Worm (Caenorhabditis elegans): ENCODE results near the gene cest-31.

The cest-31 gene

DNA sequence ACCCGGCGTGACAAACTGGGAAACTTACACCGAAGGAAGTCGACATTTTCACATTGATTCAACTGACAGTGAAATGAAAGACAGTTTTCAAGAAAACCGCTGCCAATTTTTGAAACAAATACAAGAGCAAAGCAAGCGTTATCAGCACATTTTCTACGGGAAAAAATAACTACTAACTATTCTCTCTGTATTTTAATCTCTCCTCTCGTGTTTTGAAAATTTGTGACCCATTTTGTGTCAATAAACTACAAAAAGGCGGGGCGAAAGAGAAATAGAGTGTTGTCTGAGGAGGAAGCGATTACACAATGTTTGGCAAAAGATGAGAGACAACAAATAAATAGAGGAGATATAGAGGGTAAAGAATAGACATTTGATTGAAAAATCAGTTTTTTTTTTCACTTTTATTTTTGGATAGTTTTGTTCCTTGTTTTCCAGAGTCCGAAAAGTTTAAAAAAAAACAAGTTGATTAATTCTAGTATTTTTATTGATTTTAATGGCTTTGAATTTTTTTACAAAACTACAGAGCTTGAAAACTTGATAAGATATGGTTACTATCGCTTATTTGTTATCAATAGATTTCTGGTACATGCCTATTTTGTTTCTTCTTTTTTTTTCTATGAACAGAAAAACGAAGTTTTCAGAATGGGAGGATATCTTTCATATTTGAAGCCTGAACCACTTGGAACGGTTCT lies 2.2 kb downstream of the cest-31 start, which contains the start of gene cest-34:
TSS of gene cest-34 (plus strand) at position 642 of the 692 bp plus-strand sequence.
- TF ChIP-seq K12H6.12 (tag; optimal IDR thresholded peaks at IDR 0.05) (no peak), nhr-80 (tag; optimal IDR thresholded peaks at IDR 0.05) (peak; percentile 87), C17E4.6 (GFP tag; IDR thresholded peaks at IDR 0.05) (no peak)

DNA sequence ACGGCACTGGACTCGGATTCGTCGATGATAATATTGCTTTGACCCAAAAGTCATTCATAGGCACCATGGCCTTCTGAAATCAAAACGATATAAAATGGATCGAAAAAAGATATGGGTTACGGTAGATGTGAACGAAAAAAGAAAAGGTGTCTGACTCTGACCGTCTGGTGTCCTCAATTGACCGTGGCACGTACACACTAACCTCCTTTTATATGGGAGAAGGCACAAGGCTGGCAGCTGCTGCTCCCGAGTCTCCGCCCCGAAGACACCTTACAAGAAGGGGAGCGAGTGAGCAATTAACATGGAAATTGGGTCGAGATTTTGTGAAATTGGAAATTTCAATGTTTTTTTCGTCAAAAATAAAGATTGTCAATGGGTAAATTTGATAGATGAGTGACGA lies 7.4 kb downstream of the cest-31 start, which contains the start of gene egl-46:
TSS of gene egl-46 (minus strand) at position 73 of the 400 bp plus-strand sequence.
- TF ChIP-seq aptf-3 (GFP tag; IDR thresholded peaks at IDR 0.05) = no peak
- 0 out of 2 replicates have a peak, but pooled peaks have one; percentile 19 for TF ChIP-seq zfh-2 (GFP tag; conservative IDR thresholded peaks at IDR 0.05)
- no peak for TF ChIP-seq ztf-25 (GFP tag; IDR thresholded peaks at IDR 0.05)
- no peak for TF ChIP-seq ama-1 (optimal IDR thresholded peaks at IDR 0.05)
- no peak for TF ChIP-seq ama-1 (GFP tag; optimal IDR thresholded peaks at IDR 0.05)

ce11 chrV:6683282-6683681 lies 9.2 kb downstream of the cest-31 start:
- TF ChIP-seq lin-54 (GFP tag; optimal IDR thresholded peaks at IDR 0.05) (no peak), Y67H2A.10 (GFP tag; conservative IDR thresholded peaks at IDR 0.05) (no peak), ztf-22 (GFP tag; optimal IDR thresholded peaks at IDR 0.05) (no peak), lag-1 (GFP tag; IDR thresholded peaks at IDR 0.05) (no peak), ceh-91 (GFP tag; IDR thresholded peaks at IDR 0.05) (no peak), B0035.1 (tag; optimal IDR thresholded peaks at IDR 0.05) (no peak), cebp-1 (GFP tag; IDR thresholded peaks at IDR 0.05) (no peak), cebp-1 (tag; optimal IDR thresholded peaks at IDR 0.05) (no peak), F52B5.7 (tag; optimal IDR thresholded peaks at IDR 0.05) (no peak), pha-4 (tag; optimal IDR thresholded peaks at IDR 0.05) (no peak), bed-2 (GFP tag; IDR thresholded peaks at IDR 0.05) (no peak), F57A8.1 (GFP tag; optimal IDR thresholded peaks at IDR 0.05) (no peak), egl-18 (GFP tag; IDR thresholded peaks at IDR 0.05) (no peak), fkh-3 (tag; optimal IDR thresholded peaks at IDR 0.05) (no peak), sptf-2 (GFP tag; optimal IDR thresholded peaks at IDR 0.05) (no peak), Y56A3A.18 (GFP tag; IDR thresholded peaks at IDR 0.05) (no peak), rec-8 (tag; optimal IDR thresholded peaks at IDR 0.05) (no peak), F39B2.1 (GFP tag; IDR thresholded peaks at IDR 0.05) (no peak), F22D6.2 (tag; optimal IDR thresholded peaks at IDR 0.05) (no peak), ztf-3 (GFP tag; optimal IDR thresholded peaks at IDR 0.05) (no peak)

- TF ChIP-seq ztf-6 (GFP tag; IDR thresholded peaks at IDR 0.05) (no peak), ztf-18 (tag; optimal IDR thresholded peaks at IDR 0.05) (no peak), ztf-28 (GFP tag; IDR thresholded peaks at IDR 0.05) (no peak), T07F8.4 (tag; optimal IDR thresholded peaks at IDR 0.05) (no peak), mes-4 (tag; optimal IDR thresholded peaks at IDR 0.05) (no peak), snpc-1.1 (tag; optimal IDR thresholded peaks at IDR 0.05; ENCODE audit: insufficient read depth) (no peak), nhr-27 (tag; optimal IDR thresholded peaks at IDR 0.05) (no peak), bed-1 (GFP tag; IDR thresholded peaks at IDR 0.05) (no peak), C17E4.6 (GFP tag; IDR thresholded peaks at IDR 0.05) (no peak), aptf-3 (GFP tag; IDR thresholded peaks at IDR 0.05) (no peak), ceh-100 (GFP tag; IDR thresholded peaks at IDR 0.05) (no peak), F33H1.4 (GFP tag; IDR thresholded peaks at IDR 0.05) (no peak), let-526 (GFP tag; IDR thresholded peaks at IDR 0.05) (no peak), athp-1 (tag; optimal IDR thresholded peaks at IDR 0.05) (no peak), rpc-1 (optimal IDR thresholded peaks at IDR 0.05) (no peak), rpc-1 (tag; optimal IDR thresholded peaks at IDR 0.05) (no peak), Y56A3A.18 (GFP tag; IDR thresholded peaks at IDR 0.05) (no peak)
Measured at ce11 chrV:6683740-6684139, 9.7 kb downstream of the cest-31 start.
